Worm (Caenorhabditis elegans): ENCODE measurements around the gene sre-6.

The sre-6 gene

DNA sequence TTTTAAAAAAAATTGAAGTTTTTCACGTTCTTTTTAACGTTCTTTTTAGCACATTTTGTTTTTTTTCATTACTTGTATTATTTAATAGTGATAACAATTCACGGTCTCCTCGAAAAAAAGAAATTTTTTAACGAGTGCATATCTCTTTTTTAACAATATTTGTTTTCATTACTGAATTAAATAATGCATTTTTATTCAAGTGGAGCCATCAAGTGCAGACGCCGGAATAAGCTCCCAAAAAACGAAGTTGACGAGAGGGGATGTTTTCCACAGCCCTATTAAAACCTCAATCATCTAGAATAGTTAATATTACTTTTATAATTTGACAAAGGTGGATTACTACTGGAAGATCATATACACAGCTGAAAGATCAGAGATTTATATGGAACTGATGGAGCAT is 5.9 kb downstream of the sre-6 start, which contains the start of gene irld-6:
irld-6 (minus strand) TSS at position 101 of the 400 bp plus-strand sequence.
- no peak for TF ChIP-seq hmbx-1 (tag; optimal IDR thresholded peaks at IDR 0.05)
- no peak for TF ChIP-seq flt-1 (GFP tag; IDR thresholded peaks at IDR 0.05)
- TF ChIP-seq sea-1 (GFP tag; conservative IDR thresholded peaks at IDR 0.05): no peak

DNA sequence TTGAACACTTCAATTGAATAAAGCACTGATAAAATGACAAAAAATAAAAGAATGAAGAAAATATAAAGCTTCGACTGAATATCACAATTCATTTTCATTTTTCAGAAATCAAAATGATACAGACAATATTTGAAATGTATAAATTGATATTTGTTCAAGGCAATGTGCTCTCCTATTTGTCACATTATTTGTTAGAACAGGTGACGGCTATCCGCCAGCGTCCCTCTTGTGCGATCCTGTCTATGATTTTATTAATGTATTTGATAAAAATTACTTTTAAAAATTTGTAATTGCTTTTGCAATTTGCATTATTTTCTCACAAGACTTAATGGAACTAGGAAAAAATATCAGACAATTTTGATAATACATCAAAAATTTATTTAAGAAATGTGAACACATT is 8.5 kb downstream of the sre-6 start, which contains the start of gene F28H7.7:
F28H7.7 (minus strand) TSS at position 101 of the 400 bp plus-strand sequence.
- TF ChIP-seq hmg-4 (GFP tag; optimal IDR thresholded peaks at IDR 0.05) (no peak), sea-1 (GFP tag; conservative IDR thresholded peaks at IDR 0.05) (no peak), ceh-13 (GFP tag; optimal IDR thresholded peaks at IDR 0.05) (no peak), F13C5.2 (tag; optimal IDR thresholded peaks at IDR 0.05) (no peak), pes-1 (GFP tag; IDR thresholded peaks at IDR 0.05) (no peak), ets-7 (tag; optimal IDR thresholded peaks at IDR 0.05) (no peak), tra-4 (tag; optimal IDR thresholded peaks at IDR 0.05) (no peak), B0310.2 (tag; optimal IDR thresholded peaks at IDR 0.05) (no peak), hmbx-1 (tag; optimal IDR thresholded peaks at IDR 0.05) (no peak), ceh-36 (tag; optimal IDR thresholded peaks at IDR 0.05) (no peak), scrt-1 (GFP tag; IDR thresholded peaks at IDR 0.05) (no peak), ama-1 (optimal IDR thresholded peaks at IDR 0.05) (no peak), flt-1 (GFP tag; IDR thresholded peaks at IDR 0.05) (no peak), hnd-1 (tag; optimal IDR thresholded peaks at IDR 0.05) (no peak), tbx-11 (GFP tag; IDR thresholded peaks at IDR 0.05) (no peak), tbx-37 (GFP tag; conservative IDR thresholded peaks at IDR 0.05) (no peak)

DNA sequence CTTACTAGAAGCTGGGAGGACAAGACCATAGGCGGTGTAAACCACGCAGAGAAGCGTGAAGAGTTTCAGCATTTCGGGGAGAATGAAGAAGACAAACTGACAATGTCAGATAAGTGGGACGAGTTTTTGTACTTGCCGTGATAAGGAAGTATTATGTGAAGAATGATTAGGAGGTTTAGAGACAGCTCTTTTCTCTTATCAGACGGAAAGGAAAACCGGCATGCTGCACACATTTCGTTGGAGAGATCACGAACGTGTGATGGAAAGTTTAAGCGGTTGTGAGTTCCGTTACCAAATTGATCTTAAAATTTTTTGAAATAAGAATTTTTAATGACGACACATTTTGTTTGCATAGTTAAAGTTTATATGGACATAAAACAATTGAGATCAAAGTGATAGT is 12.0 kb downstream of the sre-6 start, which contains the start of gene F28H7.3:
F28H7.3 (minus strand) TSS at position 159 of the 400 bp plus-strand sequence.
- no peak for TF ChIP-seq ama-1 (optimal IDR thresholded peaks at IDR 0.05)
- no peak for TF ChIP-seq scrt-1 (GFP tag; IDR thresholded peaks at IDR 0.05)
- no peak for TF ChIP-seq B0310.2 (tag; optimal IDR thresholded peaks at IDR 0.05)
- TF ChIP-seq hmbx-1 (tag; optimal IDR thresholded peaks at IDR 0.05): no peak
- no peak for TF ChIP-seq F13C5.2 (tag; optimal IDR thresholded peaks at IDR 0.05)
- no peak for TF ChIP-seq hnd-1 (tag; optimal IDR thresholded peaks at IDR 0.05)
- TF ChIP-seq ets-7 (tag; optimal IDR thresholded peaks at IDR 0.05): no peak

- no peak for TF ChIP-seq flt-1 (GFP tag; IDR thresholded peaks at IDR 0.05)
- TF ChIP-seq ets-7 (tag; optimal IDR thresholded peaks at IDR 0.05): no peak
Observed at ce11 chrV:10747263-10747951, 15.2 kb downstream of the sre-6 start, which contains the start of the genes selt-1.2 and F28H7.2. Gene selt-1.2, minus strand, starts transcription at chrV:10747363. Gene F28H7.2, plus strand, starts transcription at chrV:10747901.

ce11 chrV:10745034-10745433 is 17.6 kb downstream of the sre-6 start, which contains the start of gene srj-21:
Gene srj-21, plus strand, starts transcription at chrV:10745334.
- no peak for TF ChIP-seq aly-1 (tag; optimal IDR thresholded peaks at IDR 0.05)
- no peak for TF ChIP-seq pes-1 (GFP tag; IDR thresholded peaks at IDR 0.05)
- TF ChIP-seq tra-4 (tag; optimal IDR thresholded peaks at IDR 0.05): no peak
- no peak for TF ChIP-seq tbx-37 (GFP tag; conservative IDR thresholded peaks at IDR 0.05)
- no peak for TF ChIP-seq hmbx-1 (tag; optimal IDR thresholded peaks at IDR 0.05)
- TF ChIP-seq hmg-4 (GFP tag; optimal IDR thresholded peaks at IDR 0.05): no peak
- no peak for TF ChIP-seq ama-1 (optimal IDR thresholded peaks at IDR 0.05)
- no peak for TF ChIP-seq scrt-1 (GFP tag; IDR thresholded peaks at IDR 0.05)
- TF ChIP-seq hnd-1 (tag; optimal IDR thresholded peaks at IDR 0.05): no peak
- TF ChIP-seq sea-1 (GFP tag; conservative IDR thresholded peaks at IDR 0.05): no peak
- no peak for TF ChIP-seq ceh-36 (tag; optimal IDR thresholded peaks at IDR 0.05)
- TF ChIP-seq ets-7 (tag; optimal IDR thresholded peaks at IDR 0.05): no peak
- no peak for TF ChIP-seq flt-1 (GFP tag; IDR thresholded peaks at IDR 0.05)
- no peak for TF ChIP-seq tbx-11 (GFP tag; IDR thresholded peaks at IDR 0.05)
- no peak for TF ChIP-seq B0310.2 (tag; optimal IDR thresholded peaks at IDR 0.05)
- TF ChIP-seq ceh-13 (GFP tag; optimal IDR thresholded peaks at IDR 0.05): no peak
- no peak for TF ChIP-seq F13C5.2 (tag; optimal IDR thresholded peaks at IDR 0.05)

DNA sequence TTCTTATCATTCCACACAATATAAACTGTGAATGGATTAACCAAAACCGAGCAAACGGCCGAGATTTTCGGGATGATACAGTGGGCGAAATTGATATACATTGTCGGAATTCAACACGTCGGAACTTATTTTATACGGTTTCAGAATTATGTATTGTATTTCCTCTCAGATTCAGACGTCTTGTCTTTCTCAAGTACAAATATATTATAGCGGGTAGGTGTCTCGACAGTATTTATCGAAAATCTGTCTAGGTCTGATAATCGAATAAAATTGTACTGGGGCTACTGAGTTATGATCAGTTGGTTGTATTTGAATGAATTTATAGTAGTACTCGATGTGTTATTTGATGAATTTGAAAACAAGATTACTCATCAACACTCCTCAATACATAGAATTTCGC is 18.9 kb downstream of the sre-6 start, which contains the start of gene srj-22:
srj-22 (minus strand) TSS at position 101 of the 400 bp plus-strand sequence.
- TF ChIP-seq F13C5.2 (tag; optimal IDR thresholded peaks at IDR 0.05) (no peak), ceh-13 (GFP tag; optimal IDR thresholded peaks at IDR 0.05) (no peak), tbx-11 (GFP tag; IDR thresholded peaks at IDR 0.05) (no peak), ceh-36 (tag; optimal IDR thresholded peaks at IDR 0.05) (no peak), hmg-4 (GFP tag; optimal IDR thresholded peaks at IDR 0.05) (no peak), hnd-1 (tag; optimal IDR thresholded peaks at IDR 0.05) (no peak), flt-1 (GFP tag; IDR thresholded peaks at IDR 0.05) (no peak), tra-4 (tag; optimal IDR thresholded peaks at IDR 0.05) (no peak), ama-1 (optimal IDR thresholded peaks at IDR 0.05) (no peak), ets-7 (tag; optimal IDR thresholded peaks at IDR 0.05) (no peak), tbx-37 (GFP tag; conservative IDR thresholded peaks at IDR 0.05) (no peak), scrt-1 (GFP tag; IDR thresholded peaks at IDR 0.05) (no peak), sea-1 (GFP tag; conservative IDR thresholded peaks at IDR 0.05) (no peak), B0310.2 (tag; optimal IDR thresholded peaks at IDR 0.05) (no peak), pes-1 (GFP tag; IDR thresholded peaks at IDR 0.05) (no peak), hmbx-1 (tag; optimal IDR thresholded peaks at IDR 0.05) (no peak), aly-1 (tag; optimal IDR thresholded peaks at IDR 0.05) (no peak)

ce11 chrV:10741357-10741756 is 21.2 kb downstream of the sre-6 start, which contains the start of gene ZC302.3:
Gene ZC302.3, minus strand, starts transcription at chrV:10741457.
- no peak for TF ChIP-seq tra-4 (tag; optimal IDR thresholded peaks at IDR 0.05)
- TF ChIP-seq B0310.2 (tag; optimal IDR thresholded peaks at IDR 0.05): no peak
- no peak for TF ChIP-seq ama-1 (optimal IDR thresholded peaks at IDR 0.05)
- TF ChIP-seq hmg-4 (GFP tag; optimal IDR thresholded peaks at IDR 0.05): no peak
- TF ChIP-seq ets-7 (tag; optimal IDR thresholded peaks at IDR 0.05): no peak
- TF ChIP-seq ceh-13 (GFP tag; optimal IDR thresholded peaks at IDR 0.05): no peak
- TF ChIP-seq scrt-1 (GFP tag; IDR thresholded peaks at IDR 0.05): no peak
- TF ChIP-seq pes-1 (GFP tag; IDR thresholded peaks at IDR 0.05): no peak
- TF ChIP-seq hmbx-1 (tag; optimal IDR thresholded peaks at IDR 0.05): no peak
- TF ChIP-seq aly-1 (tag; optimal IDR thresholded peaks at IDR 0.05): no peak
- no peak for TF ChIP-seq ceh-36 (tag; optimal IDR thresholded peaks at IDR 0.05)
- no peak for TF ChIP-seq tbx-11 (GFP tag; IDR thresholded peaks at IDR 0.05)
- no peak for TF ChIP-seq tbx-37 (GFP tag; conservative IDR thresholded peaks at IDR 0.05)
- no peak for TF ChIP-seq sea-1 (GFP tag; conservative IDR thresholded peaks at IDR 0.05)
- no peak for TF ChIP-seq flt-1 (GFP tag; IDR thresholded peaks at IDR 0.05)

All from whole organism, early embryonic.